Fruit fly (Drosophila melanogaster): ENCODE results near the gene CG3407.

dm6 chr2L:3833924-3834323 is 20.7 kb upstream of the CG3407 start:
- TF ChIP-seq gt (GFP tag; IDR thresholded peaks at IDR 0.05): no peak
- TF ChIP-seq CG8478 (optimal IDR thresholded peaks at IDR 0.05): no peak
- no peak for TF ChIP-seq Blimp-1 (GFP tag; optimal IDR thresholded peaks at IDR 0.05)
- TF ChIP-seq ham (GFP tag; IDR thresholded peaks at IDR 0.05): no peak
- no peak for TF ChIP-seq stwl (tag; optimal IDR thresholded peaks at IDR 0.05)
- TF ChIP-seq CG18619 (GFP tag; optimal IDR thresholded peaks at IDR 0.05): no peak
- TF ChIP-seq Usf (GFP tag; optimal IDR thresholded peaks at IDR 0.05): no peak

Data from whole organism, embryonic.